Worm (Caenorhabditis elegans) whole organism, L4 larva: ENCODE data around the gene T08A11.1.
A peak's percentile ranks its signal among the peaks of the same experiment; 100 is the strongest.

Source experiments
- F26F4.8 ChIP-seq: fragments of 200-800 bp; sonication (Bioruptor generic); conservative IDR thresholded peaks from 2 replicates; pipeline ENCODE4 v1.3.6; 2022; ENCODE audit warnings: missing genetic modification characterization, missing compliant biosample characterization
- R02D3.7 ChIP-seq: fragments of 150-350 bp; sonication (generic microtip); optimal IDR thresholded peaks from 3 replicates; lab custom pipeline; 2014; ENCODE audit warnings: missing biosample characterization, missing genetic modification characterization
- Y75B8A.6 ChIP-seq: fragments of 200-800 bp; sonication (Bioruptor generic); IDR thresholded peaks from 2 replicates; pipeline ENCODE4 v1.3.6; 2022; ENCODE audit warnings: missing genetic modification reagents, missing genetic modification characterization, missing compliant biosample characterization
- ZK337.2 ChIP-seq: fragments of 200-800 bp; sonication (Bioruptor generic); IDR thresholded peaks from 2 replicates; pipeline ENCODE4 v1.3.6; 2022; ENCODE audit warnings: missing genetic modification reagents, missing genetic modification characterization, missing compliant biosample characterization
- aha-1 ChIP-seq: fragments of 150-350 bp; peaks from one replicate; lab custom pipeline; 2014; ENCODE audit warnings: missing biosample characterization, missing genetic modification characterization
- ceh-28 ChIP-seq: fragments of 150-350 bp; optimal IDR thresholded peaks from 2 replicates; lab custom pipeline; 2014; ENCODE audit warnings: missing biosample characterization, missing genetic modification reagents, missing genetic modification characterization
- ceh-32 ChIP-seq: sonication (generic microtip); optimal IDR thresholded peaks from 2 replicates; lab custom pipeline; 2016; ENCODE audit warnings: mild to moderate bottlenecking, missing genetic modification characterization, missing compliant biosample characterization; ENCODE audit not compliant: poor library complexity
- ceh-82 ChIP-seq: sonication (generic microtip); optimal IDR thresholded peaks from 2 replicates; lab custom pipeline; 2017; ENCODE audit warnings: missing biosample characterization, missing genetic modification characterization
- dpl-1 ChIP-seq: fragments of 150-350 bp; optimal IDR thresholded peaks from 2 replicates; lab custom pipeline; 2014; ENCODE audit warnings: missing biosample characterization, missing genetic modification reagents, missing genetic modification characterization
- egl-27 ChIP-seq: sonication (generic microtip); optimal IDR thresholded peaks from 3 replicates; lab custom pipeline; 2017; ENCODE audit warnings: missing biosample characterization, missing genetic modification reagents, missing genetic modification characterization
- gei-8 ChIP-seq: fragments of 200-800 bp; sonication (Bioruptor generic); optimal IDR thresholded peaks from 2 replicates; lab custom pipeline; 2018; ENCODE audit warnings: mild to moderate bottlenecking, missing genetic modification characterization, missing compliant biosample characterization
- hif-1 ChIP-seq, 2 experiments: sonication (generic microtip); optimal IDR thresholded peaks; 2 replicates each; lab custom pipeline; 2016 to 2017; ENCODE audit warnings: missing compliant biosample characterization in 2 of 2, missing genetic modification characterization in 2 of 2, missing genetic modification reagents in 2 of 2, missing genotype in 2 of 2, mild to moderate bottlenecking in 1 of 2
- lir-3 ChIP-seq: sonication (generic microtip); optimal IDR thresholded peaks from 2 replicates; lab custom pipeline; 2016; ENCODE audit warnings: mild to moderate bottlenecking, missing genetic modification characterization, missing compliant biosample characterization
- lsy-2 ChIP-seq, 2 experiments: fragments of 150-350 bp in 1 of 2; sonication (generic microtip) in 1 of 2; optimal IDR thresholded peaks; 2 replicates each; lab custom pipeline; 2014 to 2017; ENCODE audit warnings: missing biosample characterization in 2 of 2, missing genetic modification characterization in 2 of 2
- madf-5 ChIP-seq, 2 experiments: fragments of 200-800 bp; sonication (Bioruptor generic); IDR thresholded peaks; 2 replicates each; pipeline ENCODE4 v1.3.6; 2022; ENCODE audit warnings: missing compliant biosample characterization in 2 of 2, missing genetic modification characterization in 2 of 2
- madf-9 ChIP-seq: fragments of 200-800 bp; sonication (Bioruptor generic); conservative IDR thresholded peaks from 2 replicates; pipeline ENCODE4 v1.3.6; 2022; ENCODE audit warnings: missing genetic modification reagents, missing genetic modification characterization, missing compliant biosample characterization
- mep-1 ChIP-seq: fragments of 150-350 bp; sonication (generic microtip); optimal IDR thresholded peaks from 3 replicates; lab custom pipeline; 2014; ENCODE audit warnings: missing biosample characterization, missing genetic modification characterization
- mes-2 ChIP-seq: sonication (generic microtip); optimal IDR thresholded peaks from 2 replicates; lab custom pipeline; 2016; ENCODE audit warnings: missing genotype, mild to moderate bottlenecking, missing genetic modification characterization, missing compliant biosample characterization; ENCODE audit not compliant: poor library complexity, severe bottlenecking
- nhr-10 ChIP-seq: fragments of 150-350 bp; optimal IDR thresholded peaks from 2 replicates; lab custom pipeline; 2014; ENCODE audit warnings: missing biosample characterization, missing genetic modification characterization
- nhr-28 ChIP-seq: fragments of 150-350 bp; optimal IDR thresholded peaks from 2 replicates; lab custom pipeline; 2014; ENCODE audit warnings: missing biosample characterization, missing genetic modification characterization
- nhr-42 ChIP-seq: fragments of 200-800 bp; sonication (Bioruptor generic); IDR thresholded peaks from 2 replicates; pipeline ENCODE4 v1.3.6; 2022; ENCODE audit warnings: missing genetic modification characterization, missing compliant biosample characterization
- nhr-6 ChIP-seq: fragments of 150-350 bp; optimal IDR thresholded peaks from 2 replicates; lab custom pipeline; 2014; ENCODE audit warnings: missing biosample characterization, missing genetic modification characterization
- php-3 ChIP-seq: fragments of 200-800 bp; sonication (Bioruptor generic); IDR thresholded peaks from 2 replicates; pipeline ENCODE4 v1.3.6; 2022; ENCODE audit warnings: missing genetic modification reagents, missing genetic modification characterization, missing compliant biosample characterization
- pqm-1 ChIP-seq: sonication (generic microtip); optimal IDR thresholded peaks from 2 replicates; lab custom pipeline; 2017; ENCODE audit warnings: missing biosample characterization, missing genetic modification characterization
- skn-1 ChIP-seq: fragments of 150-350 bp; optimal IDR thresholded peaks from 2 replicates; lab custom pipeline; 2014; ENCODE audit warnings: missing biosample characterization, missing genetic modification characterization
- tra-1 ChIP-seq: fragments of 200-800 bp; sonication (Bioruptor generic); IDR thresholded peaks from 2 replicates; pipeline ENCODE4 v1.3.6; 2022; ENCODE audit warnings: missing genetic modification reagents, missing genetic modification characterization, missing compliant biosample characterization
- unc-130 ChIP-seq: sonication (generic microtip); optimal IDR thresholded peaks from 2 replicates; lab custom pipeline; 2016; ENCODE audit warnings: missing genetic modification reagents, missing genetic modification characterization, missing compliant biosample characterization
- unc-62 ChIP-seq, 3 experiments: fragments of 150-350 bp in 1 of 3; sonication (generic microtip); optimal IDR thresholded peaks in 2 of 3; peaks in 1 of 3; 1 replicate in 1 of 3; 2 replicates in 2 of 3; lab custom pipeline; 2014 to 2017; ENCODE audit warnings: missing biosample characterization in 3 of 3, missing genetic modification characterization in 3 of 3, missing genetic modification reagents in 3 of 3, missing genotype in 1 of 3

Gene T08A11.1

DNA sequence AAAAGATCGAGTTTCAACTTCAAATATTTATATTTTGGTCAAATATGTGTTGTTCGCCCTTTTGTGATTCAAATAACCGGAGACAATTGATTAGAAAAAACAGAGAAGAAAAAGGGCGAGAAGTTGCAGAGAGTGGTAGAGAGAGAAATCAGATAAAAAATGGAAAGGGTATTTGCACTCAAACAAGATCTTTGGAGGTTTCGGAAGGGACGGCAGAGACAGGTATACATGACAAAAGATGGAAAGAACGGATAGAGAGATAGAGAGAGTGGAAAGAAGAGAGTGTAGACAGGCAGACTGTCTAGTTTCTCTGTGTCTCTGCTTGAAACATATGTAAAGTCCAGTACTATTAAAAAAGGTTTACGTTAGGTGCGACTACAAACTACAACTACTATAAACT is 26.8 kb downstream of the T08A11.1 start (continued):
- no peak for TF ChIP-seq Y75B8A.6 (GFP tag; lab: Robert Waterston, UW)
- TF ChIP-seq ceh-32 = no peak
- peak; percentile 30 for TF ChIP-seq mes-2 (tag; lab: Kevin White, UChicago)
- no peak for TF ChIP-seq F26F4.8 (GFP tag; lab: Robert Waterston, UW)
- peak; percentile 61 for TF ChIP-seq nhr-28 (tag; lab: Kevin White, UChicago)
- TF ChIP-seq mep-1 = peak; percentile 41
- no peak for TF ChIP-seq php-3 (GFP tag; lab: Robert Waterston, UW)
- TF ChIP-seq nhr-6 (tag; lab: Kevin White, UChicago) = no peak

DNA sequence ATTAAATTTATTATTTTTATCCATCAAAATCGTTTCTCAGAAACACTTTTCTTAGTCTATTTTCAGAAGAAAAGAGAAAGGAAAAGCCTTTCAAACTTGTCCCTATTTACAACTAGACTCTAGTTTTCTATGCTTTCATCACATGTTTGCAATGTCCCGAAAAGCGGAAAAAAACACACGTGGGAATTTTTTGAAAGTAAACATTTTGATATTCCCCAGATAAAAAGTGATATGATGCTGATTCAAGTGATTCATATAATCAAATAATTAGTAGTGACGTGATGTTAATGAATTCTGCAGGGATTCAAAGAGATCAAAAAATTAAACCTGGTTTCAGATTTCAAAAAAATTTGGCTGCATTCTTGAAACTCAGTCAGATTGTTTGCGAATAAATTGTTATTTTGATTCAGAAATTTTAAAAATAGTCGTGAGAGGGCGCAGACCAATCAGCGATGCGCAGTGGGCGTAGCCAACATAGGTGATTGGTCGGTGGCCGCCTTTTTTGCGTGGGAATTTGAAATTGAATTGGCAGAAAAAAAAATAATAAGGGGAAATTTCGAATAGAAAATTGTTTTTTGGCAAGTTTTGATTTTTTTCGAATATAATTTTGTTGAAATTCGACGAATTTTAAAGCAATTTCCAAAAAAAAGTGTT is 28.2 kb downstream of the T08A11.1 start:
- no peak for TF ChIP-seq dpl-1
- TF ChIP-seq nhr-42 (GFP tag; lab: Robert Waterston, UW) = no peak
- TF ChIP-seq ceh-28 (tag; lab: Kevin White, UChicago) = no peak

DNA sequence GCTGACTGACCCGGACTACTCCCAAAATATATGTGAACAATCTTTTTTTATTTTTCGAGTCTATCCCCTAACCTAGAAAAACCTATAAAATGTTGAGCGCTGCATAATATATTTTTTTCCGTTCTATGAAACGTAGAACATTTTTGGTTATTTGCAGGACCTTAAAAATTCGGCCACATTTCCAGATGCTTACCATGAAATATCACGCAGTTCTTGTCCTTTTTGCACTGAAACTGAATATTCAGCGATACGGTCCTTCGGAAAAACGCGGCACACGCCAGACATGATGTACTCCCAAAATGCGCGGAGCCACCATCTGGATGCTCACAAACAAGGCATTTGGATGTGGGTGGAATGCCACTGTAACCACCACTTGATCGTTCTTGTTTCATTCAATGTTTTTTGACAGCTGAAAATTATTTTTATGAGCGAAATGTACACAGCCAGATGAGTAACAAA is 30.1 kb downstream of the T08A11.1 start, which contains the start of gene nhr-20:
Gene nhr-20 (minus strand): TSS at position 409 of the 459 bp plus-strand sequence.
- TF ChIP-seq aha-1 (tag; lab: Kevin White, UChicago) (peak; percentile 90), pqm-1 (tag; lab: Kevin White, UChicago) (no peak)
- TF ChIP-seq, all 104 proteins: peak for 1

DNA sequence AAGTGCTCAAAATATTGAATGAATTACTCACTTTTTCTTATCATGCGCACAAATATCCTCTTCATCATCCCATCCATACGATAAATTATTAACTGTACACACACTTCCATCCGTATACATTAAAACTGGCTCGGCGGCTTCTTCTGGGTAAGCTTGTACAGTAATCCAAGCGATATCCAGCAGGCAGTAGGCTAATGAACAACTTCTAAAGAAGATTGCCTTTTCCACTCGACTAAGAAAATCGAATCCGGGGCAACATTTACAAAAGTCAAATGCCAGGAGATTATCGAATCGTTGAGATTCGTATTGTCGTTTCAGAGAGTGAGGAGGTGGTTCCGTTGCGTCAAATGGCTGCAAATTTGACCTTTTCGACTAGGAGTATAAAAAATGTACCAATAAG is 31.6 kb downstream of the T08A11.1 start:
- TF ChIP-seq unc-62 (GFP tag; optimal IDR thresholded peaks at IDR 0.05 in 1 of 2; lab: Kevin White, UChicago) = peak in 1 of 2 experiments; percentile 93
- no peak for TF ChIP-seq unc-62 (tag; optimal IDR thresholded peaks at IDR 0.05; lab: Kevin White, UChicago)
- TF ChIP-seq nhr-42 (GFP tag; lab: Robert Waterston, UW) = no peak

DNA sequence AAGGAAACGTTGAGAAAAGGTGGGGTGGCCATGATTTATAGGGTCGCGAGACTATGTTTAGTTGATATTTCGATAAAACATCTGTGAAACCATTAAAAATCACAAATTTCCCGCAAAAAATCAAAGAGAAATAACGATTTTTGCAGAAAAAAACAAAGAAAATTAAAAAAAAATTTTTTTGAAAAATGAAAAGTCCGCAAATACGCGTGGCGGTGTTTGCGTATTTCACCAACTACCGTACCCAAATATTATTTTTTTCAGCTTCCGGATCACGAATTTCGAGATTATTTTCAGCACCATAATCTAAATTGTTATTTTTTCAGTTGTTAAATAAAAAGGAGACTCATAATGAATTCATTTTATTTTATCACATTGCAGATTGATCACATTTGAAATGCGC is 32.9 kb downstream of the T08A11.1 start:
- TF ChIP-seq skn-1 (tag; lab: Kevin White, UChicago) (no peak), unc-130 (GFP tag; lab: Kevin White, UChicago) (peak; percentile 18), lsy-2 (tag; optimal IDR thresholded peaks at IDR 0.05; lab: Kevin White, UChicago) (peak in 1 of 2 experiments; percentile 27)

DNA sequence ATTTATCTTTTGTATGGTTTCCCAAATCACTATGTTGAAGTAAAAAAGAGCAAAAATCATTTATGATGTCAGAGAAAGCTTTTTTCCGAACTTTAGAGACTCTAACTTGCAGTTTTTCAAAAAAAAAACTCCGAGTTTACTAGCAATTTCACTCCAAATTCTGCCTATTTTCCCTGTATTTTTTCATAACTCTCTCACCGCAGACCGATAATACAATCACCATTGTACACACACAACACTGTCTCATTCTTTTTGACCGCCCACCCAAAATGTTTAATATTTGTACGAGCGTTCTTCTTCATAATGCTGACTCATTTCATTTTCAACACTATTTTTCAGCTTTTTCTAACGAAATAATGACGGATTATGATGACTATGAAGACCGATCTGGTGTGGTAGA is 34.1 kb downstream of the T08A11.1 start, which contains the start of gene F43C1.5:
Gene F43C1.5 (plus strand): TSS at position 301 of the 400 bp plus-strand sequence.
- TF ChIP-seq aha-1 (tag; lab: Kevin White, UChicago) (peak; percentile 2), madf-5 (GFP tag; IDR thresholded peaks at IDR 0.05; lab: Robert Waterston, UW) (no peak)
- TF ChIP-seq, all 104 proteins: peak for 1

DNA sequence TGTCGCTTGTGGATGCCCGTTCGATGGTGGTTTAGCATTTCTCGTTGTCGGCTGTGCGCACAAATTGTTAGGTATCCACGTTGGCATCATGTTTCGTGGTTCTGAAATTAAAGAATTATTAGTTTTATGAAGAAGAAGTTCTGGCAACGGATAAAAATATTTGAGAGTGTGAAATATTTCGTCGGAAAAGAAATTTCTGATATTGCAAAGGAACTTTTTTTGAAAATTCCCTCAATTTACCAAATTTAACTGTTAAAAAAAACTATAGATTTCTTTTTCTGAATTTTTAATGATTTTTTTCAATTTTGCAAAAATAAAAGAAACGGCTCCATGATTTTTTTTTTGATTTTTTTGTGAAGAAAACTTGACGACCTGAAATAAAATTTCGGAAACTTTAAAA is 34.9 kb downstream of the T08A11.1 start, which contains the start of gene mpk-1:
Gene mpk-1 (minus strand): TSS at position 101 of the 400 bp plus-strand sequence.
- no peak for TF ChIP-seq nhr-10 (tag; lab: Kevin White, UChicago)
- TF ChIP-seq hif-1 (tag; optimal IDR thresholded peaks at IDR 0.05; lab: Kevin White, UChicago) = no peak
- no peak for TF ChIP-seq dpl-1
- no peak for TF ChIP-seq ZK337.2 (GFP tag; lab: Robert Waterston, UW)
- TF ChIP-seq madf-9 (GFP tag; lab: Robert Waterston, UW) = no peak
- TF ChIP-seq F26F4.8 (GFP tag; lab: Robert Waterston, UW) = no peak
- no peak for TF ChIP-seq nhr-42 (GFP tag; lab: Robert Waterston, UW)
- no peak for TF ChIP-seq R02D3.7 (tag; lab: Kevin White, UChicago)
- TF ChIP-seq gei-8 (GFP tag; lab: Kevin White, UChicago) = no peak
- TF ChIP-seq lir-3 (tag; lab: Kevin White, UChicago) = no peak
- TF ChIP-seq egl-27 (tag; lab: Kevin White, UChicago) = no peak
- no peak for TF ChIP-seq tra-1
- no peak for TF ChIP-seq ceh-82 (tag; lab: Kevin White, UChicago)
- TF ChIP-seq, all 104 proteins: peak for 0
